Fruit fly (Drosophila melanogaster) whole organism, embryonic: Measurements from ENCODE around the gene Acp76A.

Source experiments
- Asciz ChIP-seq: fragments of 200-800 bp; sonication (Bioruptor generic); optimal IDR thresholded peaks from 2 replicates; lab custom pipeline; 2017; ENCODE audit warnings: missing biosample characterization, mild to moderate bottlenecking, missing genetic modification characterization, missing genetic modification reagents
- CG10979 ChIP-seq: fragments of 200-800 bp; sonication (Bioruptor generic); optimal IDR thresholded peaks from 2 replicates; lab custom pipeline; 2018; ENCODE audit warnings: missing biosample characterization, mild to moderate bottlenecking, missing genetic modification characterization, moderate library complexity
- CG11723 ChIP-seq: fragments of 200-800 bp; sonication (Bioruptor generic); optimal IDR thresholded peaks from 2 replicates; lab custom pipeline; 2017; ENCODE audit warnings: missing biosample characterization, mild to moderate bottlenecking, missing genetic modification characterization
- CG1233 ChIP-seq: fragments of 200-800 bp; sonication (Bioruptor generic); optimal IDR thresholded peaks from 4 replicates; lab custom pipeline; 2018; ENCODE audit warnings: missing biosample characterization, mild to moderate bottlenecking, missing genetic modification characterization
- CG13894 ChIP-seq: fragments of 200-800 bp; sonication (Bioruptor generic); optimal IDR thresholded peaks from 3 replicates; lab custom pipeline; 2018; ENCODE audit warnings: missing biosample characterization, mild to moderate bottlenecking, missing genetic modification characterization, moderate library complexity
- CG16813 ChIP-seq: fragments of 200-800 bp; sonication (Bioruptor generic); IDR thresholded peaks from 3 replicates; pipeline ENCODE4 v1.3.6; 2022; ENCODE audit warnings: missing biosample characterization, missing genetic modification characterization; ENCODE audit not compliant: partially characterized antibody
- CG18262 ChIP-seq: fragments of 200-800 bp; optimal IDR thresholded peaks from 3 replicates; lab custom pipeline; 2019; ENCODE audit warnings: missing biosample characterization, mild to moderate bottlenecking, missing genetic modification characterization, moderate library complexity
- CG18619 ChIP-seq: fragments of 200-800 bp; sonication (Bioruptor generic); optimal IDR thresholded peaks from 3 replicates; lab custom pipeline; 2017; ENCODE audit warnings: missing biosample characterization, mild to moderate bottlenecking, missing genetic modification characterization
- CG18764 ChIP-seq: fragments of 200-800 bp; sonication (Bioruptor generic); optimal IDR thresholded peaks from 3 replicates; lab custom pipeline; 2016; ENCODE audit warnings: missing biosample characterization, missing genetic modification characterization
- CG2199 ChIP-seq: fragments of 200-800 bp; sonication (Bioruptor generic); IDR thresholded peaks from 3 replicates; pipeline ENCODE4 v1.3.6; 2022; ENCODE audit warnings: missing biosample characterization, missing genetic modification characterization
- CG3065 ChIP-seq: fragments of 200-800 bp; sonication (Bioruptor generic); optimal IDR thresholded peaks from 2 replicates; lab custom pipeline; 2016; ENCODE audit warnings: missing biosample characterization, missing genetic modification characterization
- CG31224 ChIP-seq: fragments of 200-800 bp; sonication (Bioruptor generic); IDR thresholded peaks from 2 replicates; pipeline ENCODE4 v1.3.6; 2022; ENCODE audit warnings: missing biosample characterization, missing genetic modification characterization
- CG31365 ChIP-seq: fragments of 200-800 bp; sonication (Bioruptor generic); optimal IDR thresholded peaks from 2 replicates; lab custom pipeline; 2018; ENCODE audit warnings: missing biosample characterization, mild to moderate bottlenecking, missing genetic modification characterization
- CG32772 ChIP-seq: fragments of 200-800 bp; sonication (Bioruptor generic); IDR thresholded peaks from 2 replicates; pipeline ENCODE4 v1.3.6; 2022; ENCODE audit warnings: missing biosample characterization, missing genetic modification characterization
- CG3995 ChIP-seq: fragments of 200-800 bp; sonication (Bioruptor generic); optimal IDR thresholded peaks from 3 replicates; lab custom pipeline; 2016; ENCODE audit warnings: missing biosample characterization, missing genetic modification characterization
- CG6689 ChIP-seq: fragments of 200-800 bp; sonication (Bioruptor generic); IDR thresholded peaks from 2 replicates; pipeline ENCODE4 v1.3.6; 2022; ENCODE audit warnings: missing biosample characterization, missing genetic modification characterization
- CG7928 ChIP-seq: fragments of 200-800 bp; sonication (Bioruptor generic); optimal IDR thresholded peaks from 2 replicates; lab custom pipeline; 2017; ENCODE audit warnings: missing biosample characterization, mild to moderate bottlenecking, missing genetic modification characterization
- CoRest ChIP-seq: fragments of 200-800 bp; sonication (Bioruptor generic); optimal IDR thresholded peaks from 3 replicates; lab custom pipeline; 2018; ENCODE audit warnings: missing biosample characterization, mild to moderate bottlenecking, missing genetic modification characterization, moderate library complexity
- Dp ChIP-seq: fragments of 200-800 bp; sonication (Bioruptor generic); optimal IDR thresholded peaks from 2 replicates; lab custom pipeline; 2018; ENCODE audit warnings: missing biosample characterization, mild to moderate bottlenecking, missing genetic modification characterization, moderate library complexity
- Elba2 ChIP-seq: fragments of 200-800 bp; sonication (Bioruptor generic); optimal IDR thresholded peaks from 3 replicates; lab custom pipeline; 2016; ENCODE audit warnings: missing biosample characterization, missing genetic modification characterization
- Gug ChIP-seq: fragments of 200-800 bp; sonication (Bioruptor generic); IDR thresholded peaks from 4 replicates; pipeline ENCODE4 v1.3.6; 2022; ENCODE audit warnings: missing biosample characterization, missing genetic modification characterization
- Med ChIP-seq: fragments of 200-800 bp; sonication (Bioruptor generic); peaks from one replicate; lab custom pipeline; 2016; ENCODE audit warnings: missing biosample characterization, missing genetic modification characterization, mild to moderate bottlenecking, inconsistent platforms, moderate library complexity
- Oaz ChIP-seq: fragments of 200-800 bp; sonication (Bioruptor generic); IDR thresholded peaks from 2 replicates; pipeline ENCODE4 v1.3.6; 2022; ENCODE audit warnings: missing biosample characterization, missing genetic modification characterization
- Oli ChIP-seq: fragments of 200-800 bp; sonication (Bioruptor generic); optimal IDR thresholded peaks from 2 replicates; lab custom pipeline; 2018; ENCODE audit warnings: missing biosample characterization, mild to moderate bottlenecking, missing genetic modification characterization, moderate library complexity
- PHDP ChIP-seq: fragments of 200-800 bp; sonication (Bioruptor generic); optimal IDR thresholded peaks from 3 replicates; lab custom pipeline; 2018; ENCODE audit warnings: missing biosample characterization, mild to moderate bottlenecking, missing genetic modification characterization, moderate library complexity
- Ptx1 ChIP-seq: fragments of 200-800 bp; sonication (Bioruptor generic); IDR thresholded peaks from 2 replicates; pipeline ENCODE4 v1.3.6; 2022; ENCODE audit warnings: missing biosample characterization, missing genetic modification characterization
- Sox100B ChIP-seq: fragments of 200-800 bp; sonication (Bioruptor generic); optimal IDR thresholded peaks from 3 replicates; lab custom pipeline; 2018; ENCODE audit warnings: missing biosample characterization, mild to moderate bottlenecking, missing genetic modification characterization
- abd-A ChIP-seq: fragments of 200-800 bp; sonication (Bioruptor generic); optimal IDR thresholded peaks from 3 replicates; lab custom pipeline; 2019; ENCODE audit warnings: missing biosample characterization, mild to moderate bottlenecking, missing genetic modification characterization, moderate library complexity
- cwo ChIP-seq: fragments of 200-800 bp; sonication (Bioruptor generic); optimal IDR thresholded peaks from 3 replicates; lab custom pipeline; 2017; ENCODE audit warnings: missing biosample characterization, missing genetic modification characterization, mild to moderate bottlenecking, moderate library complexity, missing genetic modification reagents
- danr ChIP-seq: fragments of 200-800 bp; sonication (Bioruptor generic); IDR thresholded peaks from 2 replicates; pipeline ENCODE4 v1.3.6; 2022; ENCODE audit warnings: missing biosample characterization, missing genetic modification characterization
- ems ChIP-seq: fragments of 200-800 bp; sonication (Bioruptor generic); optimal IDR thresholded peaks from 3 replicates; lab custom pipeline; 2016; ENCODE audit warnings: missing biosample characterization, missing genetic modification characterization
- ham ChIP-seq: fragments of 200-800 bp; sonication (Bioruptor generic); IDR thresholded peaks from 2 replicates; pipeline ENCODE4 v1.3.6; 2022; ENCODE audit warnings: missing biosample characterization, missing genetic modification characterization
- her ChIP-seq: fragments of 200-800 bp; sonication (Bioruptor generic); optimal IDR thresholded peaks from 2 replicates; lab custom pipeline; 2016; ENCODE audit warnings: missing biosample characterization, missing genetic modification characterization
- knrl ChIP-seq: fragments of 200-800 bp; sonication (Bioruptor generic); IDR thresholded peaks from 3 replicates; pipeline ENCODE4 v1.3.6; 2022; ENCODE audit warnings: missing biosample characterization, missing genetic modification characterization; ENCODE audit not compliant: partially characterized antibody
- lola ChIP-seq, 3 experiments: fragments of >200 bp in 2 of 3; fragments of 200-800 bp in 1 of 3; sonication (Bioruptor generic) in 1 of 3; optimal IDR thresholded peaks; 2 replicates each; lab custom pipeline; 2017 to 2019; ENCODE audit warnings: missing biosample characterization in 3 of 3, missing genetic modification characterization in 3 of 3, mild to moderate bottlenecking in 1 of 3, moderate library complexity in 1 of 3
- nerfin-1 ChIP-seq: fragments of 200-800 bp; sonication (Bioruptor generic); optimal IDR thresholded peaks from 3 replicates; lab custom pipeline; 2019; ENCODE audit warnings: missing biosample characterization, mild to moderate bottlenecking, missing genetic modification characterization, moderate library complexity
- nom ChIP-seq: fragments of 200-800 bp; sonication (Bioruptor generic); optimal IDR thresholded peaks from 2 replicates; lab custom pipeline; 2017; ENCODE audit warnings: missing biosample characterization, missing genetic modification characterization, mild to moderate bottlenecking, moderate library complexity, missing genetic modification reagents
- odd ChIP-seq: fragments of 200-800 bp; sonication (Bioruptor generic); optimal IDR thresholded peaks from 2 replicates; lab custom pipeline; 2017; ENCODE audit warnings: missing biosample characterization, mild to moderate bottlenecking, missing genetic modification characterization
- pan ChIP-seq, 4 experiments: fragments of >200 bp in 3 of 4; fragments of 200-800 bp in 1 of 4; sonication (Bioruptor generic) in 1 of 4; optimal IDR thresholded peaks in 3 of 4; IDR thresholded peaks in 1 of 4; 2 replicates each; pipeline versions ENCODE4 v1.3.6 to Lab custom; 2017 to 2022; ENCODE audit warnings: missing biosample characterization in 2 of 4, missing genetic modification characterization in 2 of 4, mixed read lengths in 1 of 4
- pita ChIP-seq: fragments of 200-800 bp; sonication (Bioruptor generic); optimal IDR thresholded peaks from 2 replicates; lab custom pipeline; 2017; ENCODE audit warnings: missing biosample characterization, mild to moderate bottlenecking, missing genetic modification characterization
- pnt ChIP-seq: fragments of 200-800 bp; sonication (Bioruptor generic); optimal IDR thresholded peaks from 3 replicates; lab custom pipeline; 2016; ENCODE audit warnings: missing biosample characterization, missing genetic modification characterization
- repo ChIP-seq: fragments of 200-800 bp; sonication (Bioruptor generic); optimal IDR thresholded peaks from 2 replicates; lab custom pipeline; 2016; ENCODE audit warnings: missing biosample characterization, missing genetic modification characterization
- sc ChIP-seq, 3 experiments: fragments of >200 bp in 2 of 3; fragments of 200-800 bp in 1 of 3; sonication (Bioruptor generic) in 1 of 3; optimal IDR thresholded peaks; 2 replicates in 2 of 3; 3 replicates in 1 of 3; lab custom pipeline; 2017; ENCODE audit warnings: mild to moderate bottlenecking in 1 of 3, missing biosample characterization in 1 of 3, missing genetic modification characterization in 1 of 3, missing genetic modification reagents in 1 of 3
- sna ChIP-seq: fragments of 200-800 bp; sonication (Bioruptor generic); IDR thresholded peaks from 2 replicates; pipeline ENCODE4 v1.3.6; 2022; ENCODE audit warnings: missing biosample characterization, missing genetic modification characterization; ENCODE audit not compliant: partially characterized antibody
- sob ChIP-seq: fragments of 200-800 bp; sonication (Bioruptor generic); IDR thresholded peaks from 2 replicates; pipeline ENCODE4 v1.3.6; 2022; ENCODE audit warnings: missing biosample characterization, missing genetic modification characterization
- sqz ChIP-seq: fragments of 200-800 bp; sonication (Bioruptor generic); optimal IDR thresholded peaks from 3 replicates; lab custom pipeline; 2018; ENCODE audit warnings: missing biosample characterization, mild to moderate bottlenecking, missing genetic modification characterization
- tap ChIP-seq: fragments of 200-800 bp; optimal IDR thresholded peaks from 3 replicates; lab custom pipeline; 2019; ENCODE audit warnings: missing biosample characterization, mild to moderate bottlenecking, missing genetic modification characterization, moderate library complexity
- toy ChIP-seq: fragments of 200-800 bp; sonication (Bioruptor generic); IDR thresholded peaks from 2 replicates; pipeline ENCODE4 v1.3.6; 2022; ENCODE audit warnings: missing biosample characterization, missing genetic modification characterization
- vvl ChIP-seq: fragments of 200-800 bp; sonication (Bioruptor generic); IDR thresholded peaks from 2 replicates; pipeline ENCODE4 v1.3.6; 2022; ENCODE audit warnings: missing biosample characterization, missing genetic modification characterization
- zen ChIP-seq: fragments of 200-800 bp; sonication (Bioruptor generic); optimal IDR thresholded peaks from 3 replicates; lab custom pipeline; 2018; ENCODE audit warnings: missing biosample characterization, mild to moderate bottlenecking, missing genetic modification characterization, moderate library complexity

The Acp76A gene

DNA sequence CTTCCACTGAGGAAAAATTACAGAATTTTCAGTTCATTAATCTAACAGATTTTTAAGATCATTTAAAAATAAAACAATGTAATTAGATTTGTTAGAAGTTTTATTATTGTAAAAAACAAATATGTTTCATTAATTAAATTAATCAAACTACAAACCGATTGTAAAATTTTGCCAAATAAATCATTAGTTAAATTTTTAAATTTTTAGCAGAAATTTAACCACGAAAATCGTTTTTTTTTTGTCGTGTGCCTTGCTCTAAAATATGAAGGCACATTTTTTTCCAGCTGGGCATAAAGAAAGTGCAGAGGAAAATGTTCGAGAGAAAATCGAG is 22.0 kb upstream of the Acp76A start (continued):
- TF ChIP-seq abd-A (tag; lab: Kevin White, UChicago) (no peak), Sox100B (peak; percentile 75), CG11723 (no peak), Ptx1 (peak; percentile 42; the same call in 1 of the 2 replicates), toy (GFP tag; lab: Robert Waterston, UW) (no peak), CG31365 (tag; lab: Kevin White, UChicago) (no peak), CG31224 (no peak), CG18619 (GFP tag; lab: Kevin White, UChicago) (peak; percentile 1), sna (GFP tag; lab: Robert Waterston, UW) (no peak), CG10979 (tag; lab: Kevin White, UChicago) (peak; percentile 79), vvl (GFP tag; lab: Robert Waterston, UW) (peak; percentile 8; the same call in 1 of the 2 replicates), CG3065 (GFP tag; lab: Kevin White, UChicago) (no peak), knrl (GFP tag; lab: Robert Waterston, UW) (no peak), her (GFP tag; lab: Kevin White, UChicago) (no peak), nerfin-1 (tag; lab: Kevin White, UChicago) (peak; percentile 48), Med (no peak), tap (tag; lab: Kevin White, UChicago) (peak; percentile 6), CG32772 (GFP tag; lab: Robert Waterston, UW) (0 out of 2 replicates have a peak, but pooled peaks have one; percentile 38), repo (GFP tag; lab: Kevin White, UChicago) (no peak), cwo (GFP tag; lab: Kevin White, UChicago) (no peak), Oli (tag; lab: Kevin White, UChicago) (peak; percentile 59), ems (GFP tag; lab: Kevin White, UChicago) (no peak), CG13894 (no peak), CG6689 (no peak), nom (GFP tag; lab: Kevin White, UChicago) (no peak), Asciz (GFP tag; lab: Kevin White, UChicago) (peak; percentile 30), sob (no peak), CG16813 (GFP tag; lab: Robert Waterston, UW) (no peak), PHDP (tag; lab: Kevin White, UChicago) (peak; percentile 65), CG1233 (GFP tag; lab: Kevin White, UChicago) (no peak), CG7928 (GFP tag; lab: Kevin White, UChicago) (no peak), pan (optimal IDR thresholded peaks at IDR 0.05; lab: Kevin White, UChicago) (no peak), pan (GFP tag; optimal IDR thresholded peaks at IDR 0.05 in 1 of 2, IDR thresholded peaks at IDR 0.05 in 1 of 2) (peak in 1 of 2 experiments; percentile 39), odd (GFP tag; lab: Kevin White, UChicago) (no peak), lola (GFP tag; optimal IDR thresholded peaks at IDR 0.05; lab: Kevin White, UChicago) (peak in 1 of 3 experiments; percentile 59), zen (tag; lab: Kevin White, UChicago) (no peak), Gug (GFP tag; lab: Robert Waterston, UW) (no peak), pita (no peak), sqz (GFP tag; lab: Kevin White, UChicago) (no peak), CoRest (tag; lab: Kevin White, UChicago) (peak; percentile 71), CG18764 (GFP tag; lab: Kevin White, UChicago) (no peak), Oaz (GFP tag; lab: Robert Waterston, UW) (no peak), Dp (GFP tag; lab: Kevin White, UChicago) (no peak), Elba2 (GFP tag; lab: Kevin White, UChicago) (no peak), CG3995 (GFP tag; lab: Kevin White, UChicago) (no peak), CG18262 (tag; lab: Kevin White, UChicago) (peak; percentile 82), danr (GFP tag; lab: Robert Waterston, UW) (no peak), ham (no peak), pnt (GFP tag; lab: Kevin White, UChicago) (no peak), sc (optimal IDR thresholded peaks at IDR 0.05; lab: Kevin White, UChicago) (no peak), sc (GFP tag; optimal IDR thresholded peaks at IDR 0.05; lab: Kevin White, UChicago) (no peak), CG2199 (no peak)
